Worm (Caenorhabditis elegans): ENCODE data around the gene clec-250.

clec-250 gene

ce11 chrV:18721873-18722272, 20.1 kb downstream of the clec-250 start:
- no peak for TF ChIP-seq tra-4 (tag; optimal IDR thresholded peaks at IDR 0.05)
- TF ChIP-seq ama-1 (optimal IDR thresholded peaks at IDR 0.05), result no peak
- TF ChIP-seq F13C5.2 (tag; optimal IDR thresholded peaks at IDR 0.05), result no peak
- no peak for TF ChIP-seq ceh-13 (GFP tag; optimal IDR thresholded peaks at IDR 0.05)
- no peak for TF ChIP-seq hnd-1 (tag; optimal IDR thresholded peaks at IDR 0.05)
- TF ChIP-seq ets-7 (tag; optimal IDR thresholded peaks at IDR 0.05), result no peak
- no peak for TF ChIP-seq hmg-4 (GFP tag; optimal IDR thresholded peaks at IDR 0.05)
- no peak for TF ChIP-seq tbx-11 (GFP tag; IDR thresholded peaks at IDR 0.05)
- TF ChIP-seq scrt-1 (GFP tag; IDR thresholded peaks at IDR 0.05), result no peak
- TF ChIP-seq flt-1 (GFP tag; IDR thresholded peaks at IDR 0.05), result no peak
- TF ChIP-seq sea-1 (GFP tag; conservative IDR thresholded peaks at IDR 0.05), result no peak

ce11 chrV:18719956-18720489, 22.0 kb downstream of the clec-250 start, which contains the start of gene Y17D7C.2:
TSS of gene Y17D7C.2 (minus strand) at chrV:18719987.
- peak; percentile 63 for TF ChIP-seq scrt-1 (GFP tag; IDR thresholded peaks at IDR 0.05)
- TF ChIP-seq ets-7 (tag; optimal IDR thresholded peaks at IDR 0.05), result no peak
- peak; percentile 84 for TF ChIP-seq sea-1 (GFP tag; conservative IDR thresholded peaks at IDR 0.05)
- no peak for TF ChIP-seq tbx-37 (GFP tag; conservative IDR thresholded peaks at IDR 0.05)
- TF ChIP-seq ceh-36 (tag; optimal IDR thresholded peaks at IDR 0.05), result no peak
- TF ChIP-seq pes-1 (GFP tag; IDR thresholded peaks at IDR 0.05), result no peak
- TF ChIP-seq hnd-1 (tag; optimal IDR thresholded peaks at IDR 0.05), result no peak
- no peak for TF ChIP-seq F13C5.2 (tag; optimal IDR thresholded peaks at IDR 0.05)
- peak; percentile 33 for TF ChIP-seq ama-1 (optimal IDR thresholded peaks at IDR 0.05)
- no peak for TF ChIP-seq hmbx-1 (tag; optimal IDR thresholded peaks at IDR 0.05)
- TF ChIP-seq tbx-11 (GFP tag; IDR thresholded peaks at IDR 0.05), result peak; percentile 52; the same call in 1 of the 2 replicates
- peak; percentile 70 for TF ChIP-seq ceh-13 (GFP tag; optimal IDR thresholded peaks at IDR 0.05)
- no peak for TF ChIP-seq tra-4 (tag; optimal IDR thresholded peaks at IDR 0.05)
- no peak for TF ChIP-seq B0310.2 (tag; optimal IDR thresholded peaks at IDR 0.05)
- TF ChIP-seq hmg-4 (GFP tag; optimal IDR thresholded peaks at IDR 0.05), result peak; percentile 1
- TF ChIP-seq aly-1 (tag; optimal IDR thresholded peaks at IDR 0.05), result peak; percentile 86
- TF ChIP-seq flt-1 (GFP tag; IDR thresholded peaks at IDR 0.05), result peak; percentile 44; the same call in 1 of the 2 replicates

- no peak for TF ChIP-seq F13C5.2 (tag; optimal IDR thresholded peaks at IDR 0.05)
- TF ChIP-seq tbx-11 (GFP tag; IDR thresholded peaks at IDR 0.05), result no peak
- TF ChIP-seq scrt-1 (GFP tag; IDR thresholded peaks at IDR 0.05), result no peak
- no peak for TF ChIP-seq ama-1 (optimal IDR thresholded peaks at IDR 0.05)
- no peak for TF ChIP-seq tra-4 (tag; optimal IDR thresholded peaks at IDR 0.05)
- TF ChIP-seq flt-1 (GFP tag; IDR thresholded peaks at IDR 0.05), result no peak
- no peak for TF ChIP-seq ceh-13 (GFP tag; optimal IDR thresholded peaks at IDR 0.05)
- TF ChIP-seq hnd-1 (tag; optimal IDR thresholded peaks at IDR 0.05), result no peak
- TF ChIP-seq sea-1 (GFP tag; conservative IDR thresholded peaks at IDR 0.05), result no peak
- no peak for TF ChIP-seq aly-1 (tag; optimal IDR thresholded peaks at IDR 0.05)
- no peak for TF ChIP-seq ets-7 (tag; optimal IDR thresholded peaks at IDR 0.05)
- no peak for TF ChIP-seq pes-1 (GFP tag; IDR thresholded peaks at IDR 0.05)
- no peak for TF ChIP-seq B0310.2 (tag; optimal IDR thresholded peaks at IDR 0.05)
Measured at ce11 chrV:18719412-18719811, 22.6 kb downstream of the clec-250 start.

- peak; percentile 62 for TF ChIP-seq aly-1 (tag; optimal IDR thresholded peaks at IDR 0.05)
- TF ChIP-seq pes-1 (GFP tag; IDR thresholded peaks at IDR 0.05), result no peak
- no peak for TF ChIP-seq ceh-36 (tag; optimal IDR thresholded peaks at IDR 0.05)
- TF ChIP-seq hmbx-1 (tag; optimal IDR thresholded peaks at IDR 0.05), result no peak
- TF ChIP-seq tra-4 (tag; optimal IDR thresholded peaks at IDR 0.05), result no peak
- no peak for TF ChIP-seq F13C5.2 (tag; optimal IDR thresholded peaks at IDR 0.05)
- no peak for TF ChIP-seq ets-7 (tag; optimal IDR thresholded peaks at IDR 0.05)
- TF ChIP-seq ama-1 (optimal IDR thresholded peaks at IDR 0.05), result no peak
- no peak for TF ChIP-seq B0310.2 (tag; optimal IDR thresholded peaks at IDR 0.05)
- peak; percentile 40; the same call in 1 of the 2 replicates for TF ChIP-seq tbx-11 (GFP tag; IDR thresholded peaks at IDR 0.05)
- TF ChIP-seq flt-1 (GFP tag; IDR thresholded peaks at IDR 0.05), result peak; percentile 40; the same call in 1 of the 2 replicates
- TF ChIP-seq hnd-1 (tag; optimal IDR thresholded peaks at IDR 0.05), result no peak
- peak; percentile 40 for TF ChIP-seq ceh-13 (GFP tag; optimal IDR thresholded peaks at IDR 0.05)
- TF ChIP-seq tbx-37 (GFP tag; conservative IDR thresholded peaks at IDR 0.05), result no peak
- TF ChIP-seq scrt-1 (GFP tag; IDR thresholded peaks at IDR 0.05), result 0 out of 2 replicates have a peak, but pooled peaks have one; percentile 58
- TF ChIP-seq hmg-4 (GFP tag; optimal IDR thresholded peaks at IDR 0.05), result no peak
- peak; percentile 74 for TF ChIP-seq sea-1 (GFP tag; conservative IDR thresholded peaks at IDR 0.05)
Measured at ce11 chrV:18712118-18712517, 29.9 kb downstream of the clec-250 start.

ce11 chrV:18711362-18711761, 30.6 kb downstream of the clec-250 start:
- no peak for TF ChIP-seq hmbx-1 (tag; optimal IDR thresholded peaks at IDR 0.05)
- TF ChIP-seq pes-1 (GFP tag; IDR thresholded peaks at IDR 0.05), result no peak
- TF ChIP-seq hnd-1 (tag; optimal IDR thresholded peaks at IDR 0.05), result no peak
- no peak for TF ChIP-seq ama-1 (optimal IDR thresholded peaks at IDR 0.05)
- TF ChIP-seq sea-1 (GFP tag; conservative IDR thresholded peaks at IDR 0.05), result no peak
- no peak for TF ChIP-seq ets-7 (tag; optimal IDR thresholded peaks at IDR 0.05)
- no peak for TF ChIP-seq F13C5.2 (tag; optimal IDR thresholded peaks at IDR 0.05)
- no peak for TF ChIP-seq tbx-37 (GFP tag; conservative IDR thresholded peaks at IDR 0.05)

ce11 chrV:18710045-18710490, 31.9 kb downstream of the clec-250 start:
- TF ChIP-seq scrt-1 (GFP tag; IDR thresholded peaks at IDR 0.05) (0 out of 2 replicates have a peak, but pooled peaks have one; percentile 25), hmg-4 (GFP tag; optimal IDR thresholded peaks at IDR 0.05) (no peak), tbx-11 (GFP tag; IDR thresholded peaks at IDR 0.05) (no peak), ceh-13 (GFP tag; optimal IDR thresholded peaks at IDR 0.05) (peak; percentile 59)

ce11 chrV:18709203-18709860, 32.7 kb downstream of the clec-250 start, which contains the start of gene Y17D7C.6:
TSS of gene Y17D7C.6 (plus strand) at chrV:18709810.
- TF ChIP-seq ama-1 (optimal IDR thresholded peaks at IDR 0.05), result no peak
- peak; percentile 56 for TF ChIP-seq ceh-13 (GFP tag; optimal IDR thresholded peaks at IDR 0.05)
- TF ChIP-seq scrt-1 (GFP tag; IDR thresholded peaks at IDR 0.05), result no peak
- TF ChIP-seq flt-1 (GFP tag; IDR thresholded peaks at IDR 0.05), result no peak; the same call in 1 of the 2 replicates
- no peak for TF ChIP-seq hmbx-1 (tag; optimal IDR thresholded peaks at IDR 0.05)

All from whole organism, early embryonic.